Worm (Caenorhabditis elegans) whole organism, L1 larva: ENCODE measurements around the gene Y51A2B.4.

ENCODE experiments used
- C04F5.9 ChIP-seq: sonication (generic microtip); optimal IDR thresholded peaks from 2 replicates; lab custom pipeline; 2016; ENCODE audit warnings: missing genetic modification characterization, missing compliant biosample characterization
- C16A3.4 ChIP-seq: fragments of 150-350 bp; optimal IDR thresholded peaks from 2 replicates; lab custom pipeline; 2014; ENCODE audit warnings: missing biosample characterization, missing genetic modification characterization
- aly-2 ChIP-seq: fragments of 150-350 bp; optimal IDR thresholded peaks from 2 replicates; lab custom pipeline; 2014; ENCODE audit warnings: missing biosample characterization, missing genetic modification characterization
- blmp-1 ChIP-seq: fragments of 150-350 bp; optimal IDR thresholded peaks from 2 replicates; lab custom pipeline; 2014; ENCODE audit warnings: missing biosample characterization, missing genetic modification characterization
- ceh-90 ChIP-seq: sonication (generic microtip); optimal IDR thresholded peaks from 2 replicates; lab custom pipeline; 2016; ENCODE audit warnings: missing genetic modification characterization, missing compliant biosample characterization
- efl-1 ChIP-seq, 4 experiments: fragments of 150-350 bp; optimal IDR thresholded peaks in 3 of 4; peaks in 1 of 4; 1 replicate in 1 of 4; 2 replicates in 3 of 4; lab custom pipeline; 2014; ENCODE audit warnings: missing biosample characterization in 2 of 4, missing genetic modification characterization in 2 of 4, missing genetic modification reagents in 2 of 4
- efl-3 ChIP-seq: fragments of 200-800 bp; sonication (Bioruptor generic); optimal IDR thresholded peaks from 2 replicates; lab custom pipeline; 2018; ENCODE audit warnings: mild to moderate bottlenecking, missing genetic modification characterization, missing compliant biosample characterization
- egl-27 ChIP-seq, 2 experiments: fragments of 150-350 bp in 1 of 2; sonication (generic microtip); optimal IDR thresholded peaks; 3 replicates each; lab custom pipeline; 2017 to 2018; ENCODE audit warnings: missing biosample characterization in 2 of 2, missing genetic modification characterization in 2 of 2, missing genetic modification reagents in 2 of 2
- grh-1 ChIP-seq: fragments of 200-800 bp; sonication (Bioruptor generic); IDR thresholded peaks from 2 replicates; pipeline ENCODE4 v1.3.6; 2022; ENCODE audit warnings: missing genetic modification reagents, missing genetic modification characterization, missing compliant biosample characterization
- hlh-17 ChIP-seq: fragments of 200-800 bp; sonication (Bioruptor generic); optimal IDR thresholded peaks from 2 replicates; lab custom pipeline; 2018; ENCODE audit warnings: missing genetic modification characterization, mild to moderate bottlenecking, missing compliant biosample characterization, moderate library complexity, borderline replicate concordance
- hlh-4 ChIP-seq: sonication (generic microtip); optimal IDR thresholded peaks from 2 replicates; lab custom pipeline; 2016; ENCODE audit warnings: mild to moderate bottlenecking, missing genetic modification characterization, missing compliant biosample characterization
- hpl-2 ChIP-seq: fragments of 150-350 bp; optimal IDR thresholded peaks from 2 replicates; lab custom pipeline; 2014; ENCODE audit warnings: missing biosample characterization, missing genetic modification reagents, missing genetic modification characterization
- jun-1 ChIP-seq: fragments of 150-350 bp; optimal IDR thresholded peaks from 2 replicates; lab custom pipeline; 2014; ENCODE audit warnings: missing biosample characterization, missing genetic modification reagents, missing genetic modification characterization
- lin-14 ChIP-seq: fragments of 200-800 bp; sonication (Bioruptor generic); optimal IDR thresholded peaks from 2 replicates; lab custom pipeline; 2018; ENCODE audit warnings: mild to moderate bottlenecking, missing genetic modification characterization, moderate library complexity, missing compliant biosample characterization
- lin-35 ChIP-seq, 2 experiments: fragments of 150-350 bp; optimal IDR thresholded peaks; 2 replicates each; lab custom pipeline; 2014; ENCODE audit warnings: missing biosample characterization in 2 of 2, missing genetic modification characterization in 2 of 2, missing genetic modification reagents in 2 of 2
- lir-3 ChIP-seq: sonication (generic microtip); optimal IDR thresholded peaks from 2 replicates; lab custom pipeline; 2016; ENCODE audit warnings: mild to moderate bottlenecking, missing genetic modification characterization, moderate library complexity, missing compliant biosample characterization; ENCODE audit not compliant: poor library complexity
- lsy-2 ChIP-seq, 2 experiments: fragments of 150-350 bp; optimal IDR thresholded peaks; 2 replicates each; lab custom pipeline; 2014; ENCODE audit warnings: missing biosample characterization in 2 of 2, missing genetic modification characterization in 2 of 2
- mdl-1 ChIP-seq, 2 experiments: fragments of 150-350 bp; optimal IDR thresholded peaks; 2 replicates each; lab custom pipeline; 2014 to 2017; ENCODE audit warnings: missing biosample characterization in 2 of 2, missing genetic modification characterization in 2 of 2, inconsistent platforms in 1 of 2
- mef-2 ChIP-seq: fragments of 150-350 bp; optimal IDR thresholded peaks from 2 replicates; lab custom pipeline; 2014; ENCODE audit warnings: missing biosample characterization, missing genetic modification characterization
- mep-1 ChIP-seq: fragments of 150-350 bp; optimal IDR thresholded peaks from 2 replicates; lab custom pipeline; 2014; ENCODE audit warnings: missing biosample characterization, missing genetic modification characterization
- nhr-12 ChIP-seq: sonication (generic microtip); optimal IDR thresholded peaks from 2 replicates; lab custom pipeline; 2017; ENCODE audit warnings: missing biosample characterization, missing genetic modification characterization
- nhr-20 ChIP-seq: sonication (generic microtip); optimal IDR thresholded peaks from 2 replicates; lab custom pipeline; 2016; ENCODE audit warnings: mild to moderate bottlenecking, missing genetic modification characterization, missing compliant biosample characterization
- nhr-47 ChIP-seq: sonication (generic microtip); optimal IDR thresholded peaks from 2 replicates; lab custom pipeline; 2016; ENCODE audit warnings: mild to moderate bottlenecking, missing genetic modification characterization, moderate library complexity, missing compliant biosample characterization
- nhr-77 ChIP-seq: fragments of 150-350 bp; optimal IDR thresholded peaks from 2 replicates; lab custom pipeline; 2014; ENCODE audit warnings: missing biosample characterization, missing genetic modification characterization
- nhr-85 ChIP-seq: sonication (generic microtip); peaks from one replicate; lab custom pipeline; 2016; ENCODE audit warnings: missing genetic modification characterization, inconsistent platforms, missing compliant biosample characterization
- pax-3 ChIP-seq: fragments of 200-800 bp; sonication (Bioruptor generic); optimal IDR thresholded peaks from 2 replicates; lab custom pipeline; 2018; ENCODE audit warnings: mild to moderate bottlenecking, missing genetic modification characterization, moderate library complexity, missing compliant biosample characterization
- rnt-1 ChIP-seq: sonication (generic microtip); optimal IDR thresholded peaks from 2 replicates; lab custom pipeline; 2016; ENCODE audit warnings: mild to moderate bottlenecking, missing genetic modification characterization, moderate library complexity, missing compliant biosample characterization
- skn-1 ChIP-seq: fragments of 150-350 bp; optimal IDR thresholded peaks from 2 replicates; lab custom pipeline; 2014; ENCODE audit warnings: missing biosample characterization, missing genetic modification characterization
- snpc-4 ChIP-seq: fragments of 150-350 bp; optimal IDR thresholded peaks from 2 replicates; lab custom pipeline; 2014; ENCODE audit warnings: missing biosample characterization, missing genetic modification characterization
- sox-4 ChIP-seq: sonication (generic microtip); optimal IDR thresholded peaks from 2 replicates; lab custom pipeline; 2016; ENCODE audit warnings: missing genetic modification characterization, missing compliant biosample characterization
- swsn-7 ChIP-seq: sonication (generic microtip); optimal IDR thresholded peaks from 2 replicates; lab custom pipeline; 2016; ENCODE audit warnings: missing genetic modification characterization, missing compliant biosample characterization
- unc-30 ChIP-seq: sonication (generic microtip); optimal IDR thresholded peaks from 2 replicates; lab custom pipeline; 2017; ENCODE audit warnings: missing biosample characterization, missing genetic modification characterization
- unc-62 ChIP-seq: fragments of 150-350 bp; optimal IDR thresholded peaks from 2 replicates; lab custom pipeline; 2014; ENCODE audit warnings: missing biosample characterization, missing genetic modification reagents, missing genetic modification characterization
- xbp-1 ChIP-seq: sonication (generic microtip); optimal IDR thresholded peaks from 2 replicates; lab custom pipeline; 2016; ENCODE audit warnings: missing genetic modification characterization, missing compliant biosample characterization
- zip-4 ChIP-seq: fragments of 200-800 bp; sonication (Bioruptor generic); optimal IDR thresholded peaks from 2 replicates; lab custom pipeline; 2018; ENCODE audit warnings: mild to moderate bottlenecking, missing genetic modification characterization, moderate library complexity, missing compliant biosample characterization
- ztf-11 ChIP-seq, 2 experiments: sonication (generic microtip); optimal IDR thresholded peaks; 2 replicates each; lab custom pipeline; 2016 to 2017; ENCODE audit warnings: missing genetic modification characterization in 2 of 2, missing biosample characterization in 1 of 2, missing compliant biosample characterization in 1 of 2

The Y51A2B.4 gene

DNA sequence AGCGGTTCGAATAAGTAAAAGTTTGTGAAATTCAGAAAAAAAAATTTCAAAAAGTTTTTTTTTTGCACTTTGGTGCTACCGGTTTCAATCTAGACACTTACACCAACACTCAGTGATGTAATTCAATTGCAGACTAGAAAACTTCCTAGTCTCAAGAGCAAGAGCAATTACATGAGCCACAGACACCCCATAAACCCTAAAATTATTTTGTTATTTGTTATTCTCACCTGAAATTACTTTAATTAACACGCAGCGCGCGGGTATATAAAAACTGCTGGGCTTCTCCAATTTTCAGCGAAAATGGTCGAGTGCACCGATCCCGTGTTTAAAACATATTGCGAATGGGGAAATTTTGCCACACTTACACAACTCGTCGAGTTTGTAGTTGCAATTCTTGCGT, 37.3 kb upstream of the Y51A2B.4 start, which contains the start of gene srw-83:
srw-83 (plus strand) TSS at position 301 of the 400 bp plus-strand sequence.
- TF ChIP-seq lsy-2 (tag; optimal IDR thresholded peaks at IDR 0.05; lab: Kevin White, UChicago) (no peak), nhr-85 (tag; lab: Kevin White, UChicago) (no peak)

DNA sequence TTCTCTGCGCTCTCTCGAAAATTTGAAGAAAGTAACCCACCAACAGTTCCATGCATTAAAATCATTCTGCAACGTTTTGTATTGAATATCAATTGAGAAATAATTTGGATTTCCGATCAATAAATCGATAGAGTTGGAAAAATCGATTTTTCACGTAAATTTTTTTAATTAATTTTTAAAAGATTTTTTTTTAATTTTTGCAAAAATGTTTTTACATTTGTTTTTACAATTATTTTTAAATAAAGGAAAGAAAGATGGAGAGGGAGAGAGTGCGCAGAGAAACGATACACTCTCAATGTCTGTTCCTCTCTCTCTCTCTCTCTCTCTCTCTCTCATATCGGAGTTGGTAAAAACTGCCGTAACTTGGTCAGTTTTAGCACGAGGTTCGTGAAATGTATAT, 36.6 kb upstream of the Y51A2B.4 start, which contains the start of gene ZK262.19:
ZK262.19 (minus strand) TSS at position 101 of the 400 bp plus-strand sequence.
- TF ChIP-seq ztf-11 (tag; optimal IDR thresholded peaks at IDR 0.05; lab: Kevin White, UChicago) (no peak), mef-2 (no peak), unc-62 (GFP tag; lab: Kevin White, UChicago) (no peak), lir-3 (no peak), efl-1 (optimal IDR thresholded peaks at IDR 0.05; lab: Kevin White, UChicago) (no peak), efl-1 (GFP tag; optimal IDR thresholded peaks at IDR 0.05 in 1 of 2; lab: Kevin White, UChicago) (no peak), unc-30 (tag; lab: Kevin White, UChicago) (no peak), aly-2 (tag; lab: Kevin White, UChicago) (no peak), lsy-2 (tag; optimal IDR thresholded peaks at IDR 0.05; lab: Kevin White, UChicago) (no peak), pax-3 (tag; lab: Kevin White, UChicago) (no peak)
- TF ChIP-seq, all 84 proteins: peak for 0

DNA sequence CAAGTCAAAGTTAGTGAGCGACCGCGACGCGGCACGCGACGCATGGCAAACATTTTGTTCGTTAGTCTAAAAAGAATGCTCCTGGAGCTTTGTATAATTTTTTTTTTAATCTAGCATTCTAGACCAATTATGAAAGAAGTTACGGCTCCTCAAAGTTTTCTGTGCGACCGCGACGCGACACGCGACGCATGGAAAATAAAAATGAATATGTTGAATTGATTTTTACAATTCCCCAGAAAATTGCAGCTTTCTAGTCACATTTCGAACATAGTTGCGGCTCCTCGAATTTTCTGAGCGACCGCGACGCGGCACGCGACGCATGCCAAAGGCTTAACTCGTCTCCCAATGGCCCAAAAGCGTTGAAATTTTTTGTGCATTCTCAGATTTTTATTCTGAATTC, 35.5 kb upstream of the Y51A2B.4 start, which contains the start of gene ZK262.4:
ZK262.4 (minus strand) TSS at position 101 of the 400 bp plus-strand sequence.
- no peak for TF ChIP-seq pax-3 (tag; lab: Kevin White, UChicago)
- no peak for TF ChIP-seq hlh-17 (GFP tag; lab: Kevin White, UChicago)
- TF ChIP-seq hpl-2 = no peak
- no peak for TF ChIP-seq nhr-12 (tag; lab: Kevin White, UChicago)
- TF ChIP-seq jun-1 (tag; lab: Kevin White, UChicago) = no peak
- TF ChIP-seq snpc-4 = no peak
- TF ChIP-seq zip-4 (GFP tag; lab: Kevin White, UChicago) = no peak
- no peak for TF ChIP-seq mdl-1 (tag; optimal IDR thresholded peaks at IDR 0.05; lab: Kevin White, UChicago)
- no peak for TF ChIP-seq C04F5.9 (tag; lab: Kevin White, UChicago)
- no peak for TF ChIP-seq C16A3.4 (tag; lab: Kevin White, UChicago)
- no peak for TF ChIP-seq lin-35 (GFP tag; optimal IDR thresholded peaks at IDR 0.05; lab: Kevin White, UChicago)
- TF ChIP-seq ceh-90 (tag; lab: Kevin White, UChicago) = no peak
- TF ChIP-seq blmp-1 (tag; lab: Kevin White, UChicago) = no peak
- no peak for TF ChIP-seq mep-1 (tag; lab: Kevin White, UChicago)
- TF ChIP-seq rnt-1 (tag; lab: Kevin White, UChicago) = no peak
- TF ChIP-seq, all 84 proteins: peak for 0

- TF ChIP-seq nhr-12 (tag; lab: Kevin White, UChicago) (no peak), nhr-47 (no peak), efl-3 (GFP tag; lab: Kevin White, UChicago) (no peak), egl-27 (tag; optimal IDR thresholded peaks at IDR 0.05; lab: Kevin White, UChicago) (no peak), swsn-7 (tag; lab: Kevin White, UChicago) (no peak), unc-30 (tag; lab: Kevin White, UChicago) (no peak), skn-1 (tag; lab: Kevin White, UChicago) (no peak), sox-4 (no peak), grh-1 (GFP tag; lab: Robert Waterston, UW) (no peak), nhr-85 (tag; lab: Kevin White, UChicago) (no peak), xbp-1 (no peak), lin-14 (GFP tag; lab: Kevin White, UChicago) (no peak), nhr-77 (no peak), nhr-20 (tag; lab: Kevin White, UChicago) (no peak), hlh-4 (no peak)
Measured at ce11 chrV:18420797-18421196, 31.9 kb upstream of the Y51A2B.4 start, which contains the start of gene srj-26. srj-26 (plus strand) TSS chrV:18421097.
